Fruit fly (Drosophila melanogaster) whole organism, embryonic: ENCODE data around the gene CG5846.

ENCODE experiments used
- Asciz ChIP-seq: fragments of 200-800 bp; sonication (Bioruptor generic); optimal IDR thresholded peaks from 2 replicates; lab custom pipeline; 2017; ENCODE audit warnings: missing biosample characterization, mild to moderate bottlenecking, missing genetic modification characterization, missing genetic modification reagents
- Atf-2 ChIP-seq: fragments of 200-800 bp; sonication (Bioruptor generic); optimal IDR thresholded peaks from 2 replicates; lab custom pipeline; 2016; ENCODE audit warnings: missing biosample characterization, missing genetic modification characterization
- Bgb ChIP-seq: fragments of 200-800 bp; sonication (Bioruptor generic); IDR thresholded peaks from 2 replicates; pipeline ENCODE4 v1.3.6; 2022; ENCODE audit warnings: missing biosample characterization, missing genetic modification characterization; ENCODE audit not compliant: partially characterized antibody
- CG10654 ChIP-seq: fragments of 200-800 bp; sonication (Bioruptor generic); optimal IDR thresholded peaks from 2 replicates; lab custom pipeline; 2016; ENCODE audit warnings: missing biosample characterization, missing genetic modification characterization
- CG11723 ChIP-seq: fragments of 200-800 bp; sonication (Bioruptor generic); optimal IDR thresholded peaks from 2 replicates; lab custom pipeline; 2017; ENCODE audit warnings: missing biosample characterization, mild to moderate bottlenecking, missing genetic modification characterization
- CG17912 ChIP-seq: fragments of 200-800 bp; sonication (Bioruptor generic); optimal IDR thresholded peaks from 2 replicates; lab custom pipeline; 2018; ENCODE audit warnings: missing biosample characterization, mild to moderate bottlenecking, missing genetic modification characterization
- CG18011 ChIP-seq: fragments of 200-800 bp; sonication (Bioruptor generic); optimal IDR thresholded peaks from 2 replicates; lab custom pipeline; 2017; ENCODE audit warnings: missing biosample characterization, missing genetic modification characterization, mild to moderate bottlenecking, moderate library complexity, missing genotype
- CG1832 ChIP-seq: fragments of 200-800 bp; sonication (Bioruptor generic); optimal IDR thresholded peaks from 2 replicates; lab custom pipeline; 2017; ENCODE audit warnings: missing biosample characterization, mild to moderate bottlenecking, missing genetic modification characterization, inconsistent platforms
- CG2120 ChIP-seq: fragments of 200-800 bp; sonication (Bioruptor generic); optimal IDR thresholded peaks from 3 replicates; lab custom pipeline; 2016; ENCODE audit warnings: missing biosample characterization, missing genetic modification characterization
- CG30403 ChIP-seq: fragments of 200-800 bp; sonication (Bioruptor generic); optimal IDR thresholded peaks from 3 replicates; lab custom pipeline; 2016; ENCODE audit warnings: missing biosample characterization, missing genetic modification characterization
- CG31365 ChIP-seq: fragments of 200-800 bp; sonication (Bioruptor generic); optimal IDR thresholded peaks from 2 replicates; lab custom pipeline; 2018; ENCODE audit warnings: missing biosample characterization, mild to moderate bottlenecking, missing genetic modification characterization
- CG34422 ChIP-seq: fragments of 200-800 bp; sonication (Bioruptor generic); IDR thresholded peaks from 3 replicates; pipeline ENCODE4 v1.3.6; 2022; ENCODE audit warnings: missing biosample characterization, missing genetic modification characterization
- CG4360 ChIP-seq: fragments of 200-800 bp; sonication (Bioruptor generic); IDR thresholded peaks from 2 replicates; pipeline ENCODE4 v1.3.6; 2022; ENCODE audit warnings: missing biosample characterization, missing genetic modification characterization
- CG4424 ChIP-seq: fragments of 200-800 bp; sonication (Bioruptor generic); optimal IDR thresholded peaks from 3 replicates; lab custom pipeline; 2016; ENCODE audit warnings: missing biosample characterization, missing genetic modification characterization
- CG6175 ChIP-seq: fragments of 200-800 bp; sonication (Bioruptor generic); IDR thresholded peaks from 3 replicates; pipeline ENCODE4 v1.3.6; 2022; ENCODE audit warnings: missing biosample characterization, missing genetic modification characterization
- CG8359 ChIP-seq: fragments of 200-800 bp; sonication (Bioruptor generic); optimal IDR thresholded peaks from 2 replicates; lab custom pipeline; 2017; ENCODE audit warnings: missing biosample characterization, mild to moderate bottlenecking, missing genetic modification characterization, borderline replicate concordance
- CG8388 ChIP-seq: fragments of 200-800 bp; sonication (Bioruptor generic); optimal IDR thresholded peaks from 2 replicates; lab custom pipeline; 2019; ENCODE audit warnings: missing biosample characterization, mild to moderate bottlenecking, missing genetic modification characterization, moderate library complexity
- CG8924 ChIP-seq: fragments of 200-800 bp; optimal IDR thresholded peaks from 3 replicates; lab custom pipeline; 2019; ENCODE audit warnings: missing biosample characterization, mild to moderate bottlenecking, missing genetic modification characterization, moderate library complexity
- CG9932 ChIP-seq: fragments of 200-800 bp; sonication (Bioruptor generic); IDR thresholded peaks from 2 replicates; pipeline ENCODE4 v1.3.6; 2022; ENCODE audit warnings: missing biosample characterization, missing genetic modification characterization
- D19A ChIP-seq: fragments of 200-800 bp; optimal IDR thresholded peaks from 3 replicates; lab custom pipeline; 2019; ENCODE audit warnings: missing biosample characterization, mild to moderate bottlenecking, missing genetic modification characterization, moderate library complexity
- Dbx ChIP-seq: fragments of 200-800 bp; sonication (Bioruptor generic); IDR thresholded peaks from 3 replicates; pipeline ENCODE4 v1.3.6; 2022; ENCODE audit warnings: missing biosample characterization, missing genetic modification characterization
- Dll ChIP-seq: fragments of 200-800 bp; sonication (Bioruptor generic); IDR thresholded peaks from 4 replicates; pipeline ENCODE4 v1.3.6; 2022; ENCODE audit warnings: missing biosample characterization, missing genetic modification characterization; ENCODE audit not compliant: partially characterized antibody
- Ets97D ChIP-seq: fragments of 200-800 bp; sonication (Bioruptor generic); optimal IDR thresholded peaks from 3 replicates; lab custom pipeline; 2016; ENCODE audit warnings: missing biosample characterization, missing genetic modification characterization
- Fer1 ChIP-seq: fragments of 200-800 bp; sonication (Bioruptor generic); optimal IDR thresholded peaks from 2 replicates; lab custom pipeline; 2017; ENCODE audit warnings: missing biosample characterization, mild to moderate bottlenecking, missing genetic modification characterization
- HLH4C ChIP-seq: fragments of 200-800 bp; sonication (Bioruptor generic); IDR thresholded peaks from 3 replicates; pipeline ENCODE4 v1.3.6; 2022; ENCODE audit warnings: missing biosample characterization, missing genetic modification characterization; ENCODE audit not compliant: partially characterized antibody
- HLH54F ChIP-seq: fragments of 200-800 bp; sonication (Bioruptor generic); optimal IDR thresholded peaks from 3 replicates; lab custom pipeline; 2016; ENCODE audit warnings: missing biosample characterization, missing genetic modification characterization
- Hey ChIP-seq: fragments of 200-800 bp; sonication (Bioruptor generic); optimal IDR thresholded peaks from 3 replicates; lab custom pipeline; 2018; ENCODE audit warnings: missing biosample characterization, mild to moderate bottlenecking, missing genetic modification characterization
- HmgZ ChIP-seq: fragments of 200-800 bp; sonication (Bioruptor generic); optimal IDR thresholded peaks from 2 replicates; lab custom pipeline; 2018; ENCODE audit warnings: missing biosample characterization, mild to moderate bottlenecking, missing genetic modification characterization
- Myb ChIP-seq: fragments of 200-800 bp; sonication (Bioruptor generic); optimal IDR thresholded peaks from 2 replicates; lab custom pipeline; 2016; ENCODE audit warnings: missing biosample characterization, missing genetic modification characterization
- Sox100B ChIP-seq: fragments of 200-800 bp; sonication (Bioruptor generic); optimal IDR thresholded peaks from 3 replicates; lab custom pipeline; 2018; ENCODE audit warnings: missing biosample characterization, mild to moderate bottlenecking, missing genetic modification characterization
- Xbp1 ChIP-seq: fragments of 200-800 bp; sonication (Bioruptor generic); optimal IDR thresholded peaks from 3 replicates; lab custom pipeline; 2016; ENCODE audit warnings: missing biosample characterization, mild to moderate bottlenecking, missing genetic modification characterization
- amos ChIP-seq: fragments of 200-800 bp; sonication (Bioruptor generic); IDR thresholded peaks from 2 replicates; pipeline ENCODE4 v1.3.6; 2022; ENCODE audit warnings: missing biosample characterization, missing genetic modification characterization; ENCODE audit not compliant: partially characterized antibody
- ase ChIP-seq: fragments of 200-800 bp; sonication (Bioruptor generic); IDR thresholded peaks from 3 replicates; pipeline ENCODE4 v1.3.6; 2022; ENCODE audit warnings: missing biosample characterization, missing genetic modification characterization
- br ChIP-seq: fragments of >200 bp; optimal IDR thresholded peaks from 2 replicates; lab custom pipeline; 2017
- bsh ChIP-seq, 2 experiments: fragments of 200-800 bp; sonication (Bioruptor generic); optimal IDR thresholded peaks; 2 replicates each; lab custom pipeline; 2017 to 2018; ENCODE audit warnings: mild to moderate bottlenecking in 2 of 2, missing biosample characterization in 2 of 2, missing genetic modification characterization in 2 of 2, moderate library complexity in 1 of 2
- btn ChIP-seq: fragments of 200-800 bp; sonication (Bioruptor generic); optimal IDR thresholded peaks from 2 replicates; lab custom pipeline; 2016; ENCODE audit warnings: missing biosample characterization, missing genetic modification characterization
- chm ChIP-seq: fragments of 200-800 bp; sonication (Bioruptor generic); IDR thresholded peaks from 2 replicates; pipeline ENCODE4 v1.3.6; 2022; ENCODE audit warnings: missing biosample characterization, missing genetic modification characterization
- en ChIP-seq: fragments of 200-800 bp; sonication (Bioruptor generic); optimal IDR thresholded peaks from 2 replicates; lab custom pipeline; 2016; ENCODE audit warnings: missing biosample characterization, missing genetic modification characterization
- gro ChIP-seq: fragments of 200-800 bp; sonication (Bioruptor generic); optimal IDR thresholded peaks from 2 replicates; lab custom pipeline; 2016; ENCODE audit warnings: missing biosample characterization, missing genetic modification characterization
- hb ChIP-seq: fragments of 200-800 bp; sonication (Bioruptor generic); IDR thresholded peaks from 3 replicates; pipeline ENCODE4 v1.3.6; 2022; ENCODE audit warnings: missing biosample characterization, missing genetic modification characterization; ENCODE audit not compliant: partially characterized antibody
- lab ChIP-seq: fragments of 200-800 bp; sonication (Bioruptor generic); optimal IDR thresholded peaks from 3 replicates; lab custom pipeline; 2017; ENCODE audit warnings: missing biosample characterization, missing genetic modification characterization, mild to moderate bottlenecking, moderate library complexity, missing genetic modification reagents
- lmd ChIP-seq: fragments of 200-800 bp; sonication (Bioruptor generic); IDR thresholded peaks from 2 replicates; pipeline ENCODE4 v1.3.6; 2022; ENCODE audit warnings: missing biosample characterization, missing genetic modification characterization
- nmo ChIP-seq: fragments of 200-800 bp; sonication (Bioruptor generic); optimal IDR thresholded peaks from 2 replicates; lab custom pipeline; 2018; ENCODE audit warnings: missing biosample characterization, mild to moderate bottlenecking, missing genetic modification characterization, moderate library complexity
- org-1 ChIP-seq: fragments of 200-800 bp; sonication (Bioruptor generic); optimal IDR thresholded peaks from 2 replicates; lab custom pipeline; 2017; ENCODE audit warnings: missing biosample characterization, missing genetic modification characterization
- pb ChIP-seq: fragments of 200-800 bp; sonication (Bioruptor generic); optimal IDR thresholded peaks from 3 replicates; lab custom pipeline; 2016; ENCODE audit warnings: missing biosample characterization, missing genetic modification characterization
- pfk ChIP-seq: fragments of 200-800 bp; sonication (Bioruptor generic); optimal IDR thresholded peaks from 2 replicates; lab custom pipeline; 2018; ENCODE audit warnings: missing biosample characterization, mild to moderate bottlenecking, missing genetic modification characterization, moderate library complexity
- pum ChIP-seq: fragments of 200-800 bp; sonication (Bioruptor generic); optimal IDR thresholded peaks from 2 replicates; lab custom pipeline; 2016; ENCODE audit warnings: missing biosample characterization, missing genetic modification characterization
- sc ChIP-seq, 3 experiments: fragments of >200 bp in 2 of 3; fragments of 200-800 bp in 1 of 3; sonication (Bioruptor generic) in 1 of 3; optimal IDR thresholded peaks; 2 replicates in 2 of 3; 3 replicates in 1 of 3; lab custom pipeline; 2017; ENCODE audit warnings: mild to moderate bottlenecking in 1 of 3, missing biosample characterization in 1 of 3, missing genetic modification characterization in 1 of 3, missing genetic modification reagents in 1 of 3
- sd ChIP-seq: fragments of 200-800 bp; sonication (Bioruptor generic); optimal IDR thresholded peaks from 3 replicates; lab custom pipeline; 2018; ENCODE audit warnings: missing biosample characterization, mild to moderate bottlenecking, missing genetic modification characterization, moderate library complexity
- trh ChIP-seq: fragments of 200-800 bp; sonication (Bioruptor generic); optimal IDR thresholded peaks from 2 replicates; lab custom pipeline; 2016; ENCODE audit warnings: missing biosample characterization, missing genetic modification characterization

CG5846 gene

DNA sequence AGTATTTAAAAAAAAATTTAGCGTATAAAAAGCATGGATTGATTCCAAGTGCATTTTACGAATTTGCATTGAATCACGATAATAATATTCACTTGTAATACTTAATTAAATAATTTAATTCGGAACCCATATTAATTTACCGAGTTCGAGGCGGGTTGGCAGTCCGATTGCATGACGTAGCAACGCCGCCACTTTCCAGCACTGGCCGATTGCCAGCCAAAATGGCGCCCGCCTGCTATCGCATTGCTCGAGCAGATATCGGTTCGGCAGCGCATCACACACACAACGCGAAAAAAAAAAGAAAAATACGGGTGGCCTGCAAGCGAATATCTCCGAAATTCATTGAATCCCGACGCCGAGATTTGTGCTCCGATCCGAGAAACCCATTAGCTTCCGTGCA lies 46.6 kb upstream of the CG5846 start, which contains the start of gene Ndf (continued):
- TF ChIP-seq CG4424 (GFP tag; lab: Kevin White, UChicago) (peak; percentile 76), pfk (GFP tag; lab: Kevin White, UChicago) (peak; percentile 53), sc (optimal IDR thresholded peaks at IDR 0.05; lab: Kevin White, UChicago) (no peak), sc (GFP tag; optimal IDR thresholded peaks at IDR 0.05; lab: Kevin White, UChicago) (no peak), CG11723 (GFP tag; lab: Kevin White, UChicago) (peak; percentile 32), sd (tag; lab: Kevin White, UChicago) (peak; percentile 52), Myb (GFP tag; lab: Kevin White, UChicago) (peak; percentile 36), trh (GFP tag; lab: Kevin White, UChicago) (no peak), gro (GFP tag; lab: Kevin White, UChicago) (peak; percentile 60), CG18011 (GFP tag; lab: Kevin White, UChicago) (no peak), CG8924 (tag; lab: Kevin White, UChicago) (peak; percentile 64), CG30403 (GFP tag; lab: Kevin White, UChicago) (peak; percentile 71), HLH4C (GFP tag; lab: Robert Waterston, UW) (peak; percentile 67), CG9932 (GFP tag; lab: Robert Waterston, UW) (peak; percentile 87), CG31365 (no peak), Hey (tag; lab: Kevin White, UChicago) (no peak), CG2120 (GFP tag; lab: Kevin White, UChicago) (peak; percentile 77), CG6175 (peak; percentile 36; the same call in 1 of the 3 replicates), Atf-2 (no peak), CG17912 (GFP tag; lab: Kevin White, UChicago) (peak; percentile 44), Asciz (GFP tag; lab: Kevin White, UChicago) (no peak), HLH54F (peak; percentile 41), D19A (tag; lab: Kevin White, UChicago) (peak; percentile 35), chm (GFP tag; lab: Robert Waterston, UW) (peak; percentile 87), Bgb (GFP tag; lab: Robert Waterston, UW) (peak; percentile 87), bsh (GFP tag; optimal IDR thresholded peaks at IDR 0.05; lab: Kevin White, UChicago) (peak in 1 of 2 experiments; percentile 33), CG34422 (GFP tag; lab: Robert Waterston, UW) (peak; percentile 78), lab (peak; percentile 82), Sox100B (GFP tag; lab: Kevin White, UChicago) (peak; percentile 46), nmo (GFP tag; lab: Kevin White, UChicago) (peak; percentile 70), org-1 (GFP tag; lab: Kevin White, UChicago) (no peak), Xbp1 (GFP tag; lab: Kevin White, UChicago) (peak; percentile 78), Ets97D (peak; percentile 93), CG1832 (GFP tag; lab: Kevin White, UChicago) (no peak), br (lab: Kevin White, UChicago) (no peak), ase (GFP tag; lab: Robert Waterston, UW) (0 out of 3 replicates have a peak, but pooled peaks have one; percentile 40), Dbx (GFP tag; lab: Robert Waterston, UW) (peak; percentile 80), CG4360 (GFP tag; lab: Robert Waterston, UW) (0 out of 2 replicates have a peak, but pooled peaks have one; percentile 12), HmgZ (peak; percentile 79), CG8359 (GFP tag; lab: Kevin White, UChicago) (no peak), pb (GFP tag; lab: Kevin White, UChicago) (peak; percentile 13), en (GFP tag; lab: Kevin White, UChicago) (no peak), CG8388 (GFP tag; lab: Kevin White, UChicago) (peak; percentile 25), pum (GFP tag; lab: Kevin White, UChicago) (peak; percentile 5), amos (peak; percentile 85), Dll (GFP tag; lab: Robert Waterston, UW) (peak; percentile 72), lmd (peak; percentile 59), CG10654 (GFP tag; lab: Kevin White, UChicago) (peak; percentile 30), Fer1 (GFP tag; lab: Kevin White, UChicago) (peak; percentile 62), hb (GFP tag; lab: Robert Waterston, UW) (peak; percentile 65), btn (GFP tag; lab: Kevin White, UChicago) (no peak)
